Worm (Caenorhabditis elegans): ENCODE results near the gene M79.2.

DNA sequence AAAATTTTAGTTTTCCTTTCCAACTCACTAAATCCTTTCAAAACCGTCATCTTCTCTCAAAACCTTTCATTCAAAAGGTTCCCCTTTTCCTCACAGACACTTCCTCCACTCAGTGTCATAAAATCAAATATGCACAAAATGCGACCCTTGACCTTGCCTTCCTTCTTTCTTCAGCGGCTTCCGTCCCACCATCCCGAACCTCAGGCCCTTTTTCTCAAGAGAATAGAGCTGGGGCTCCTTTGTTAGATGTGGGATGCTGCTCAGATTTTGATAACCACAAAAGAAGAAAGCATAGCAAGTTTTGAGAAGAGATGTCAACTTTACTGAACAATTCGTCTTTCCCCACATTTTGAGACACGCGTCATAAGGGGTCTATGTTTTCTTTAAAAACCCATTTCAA lies 37.8 kb downstream of the M79.2 start:
- no peak for TF ChIP-seq lin-13 (GFP tag; optimal IDR thresholded peaks at IDR 0.05)
- TF ChIP-seq R02D3.7 (tag; optimal IDR thresholded peaks at IDR 0.05), result no peak
- no peak for TF ChIP-seq elt-1 (tag; optimal IDR thresholded peaks at IDR 0.05)
- no peak for TF ChIP-seq Y55F3AM.14 (GFP tag; optimal IDR thresholded peaks at IDR 0.05)
- no peak for TF ChIP-seq crh-2 (tag; optimal IDR thresholded peaks at IDR 0.05)
